Worm (Caenorhabditis elegans): ENCODE data around the gene ugt-60.

Gene ugt-60

ce11 chrIII:9645099-9645498, 33.8 kb downstream of the ugt-60 start:
- TF ChIP-seq nhr-129 (tag; optimal IDR thresholded peaks at IDR 0.05): no peak
- peak; percentile 22 for TF ChIP-seq blmp-1 (tag; optimal IDR thresholded peaks at IDR 0.05; ENCODE audit: insufficient read depth)
- TF ChIP-seq fos-1 (tag; optimal IDR thresholded peaks at IDR 0.05): peak; percentile 5
- peak; percentile 43 for TF ChIP-seq egl-27 (tag; optimal IDR thresholded peaks at IDR 0.05)
- no peak for TF ChIP-seq nhr-11 (tag; optimal IDR thresholded peaks at IDR 0.05)
- TF ChIP-seq ztf-11 (tag; optimal IDR thresholded peaks at IDR 0.05): no peak

DNA sequence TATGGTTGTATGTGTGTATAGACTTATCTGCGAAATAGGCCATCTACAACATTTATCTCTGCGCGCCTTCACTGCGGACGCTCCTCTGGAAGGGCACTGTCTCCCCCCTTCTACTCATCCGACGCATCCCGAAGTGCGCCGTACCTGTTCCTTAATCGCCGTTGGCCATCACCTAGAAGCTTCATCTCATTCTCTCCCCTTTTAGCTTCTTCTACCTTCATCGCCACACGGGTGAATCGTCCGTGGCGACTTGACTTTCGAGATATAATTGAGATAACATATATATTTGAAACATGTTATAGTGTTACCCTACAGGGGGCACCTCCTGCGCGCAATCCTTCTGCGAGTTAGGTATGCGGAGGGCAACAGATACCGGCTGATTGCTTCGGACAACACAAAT, 36.7 kb downstream of the ugt-60 start:
- no peak for TF ChIP-seq elt-3 (tag; optimal IDR thresholded peaks at IDR 0.05)
- TF ChIP-seq blmp-1 (tag; optimal IDR thresholded peaks at IDR 0.05; ENCODE audit: insufficient read depth): no peak
- no peak for TF ChIP-seq elt-1 (tag; optimal IDR thresholded peaks at IDR 0.05)
- no peak for TF ChIP-seq lin-11 (tag; optimal IDR thresholded peaks at IDR 0.05)
- TF ChIP-seq nhr-23 (tag; optimal IDR thresholded peaks at IDR 0.05): no peak
- no peak for TF ChIP-seq lsy-2 (tag; optimal IDR thresholded peaks at IDR 0.05)
- TF ChIP-seq alr-1 (tag; optimal IDR thresholded peaks at IDR 0.05): no peak
- no peak for TF ChIP-seq unc-39 (tag; optimal IDR thresholded peaks at IDR 0.05)
- no peak for TF ChIP-seq crh-2 (tag; optimal IDR thresholded peaks at IDR 0.05)
- TF ChIP-seq unc-55 (GFP tag; optimal IDR thresholded peaks at IDR 0.05): no peak
- no peak for TF ChIP-seq fos-1 (tag; optimal IDR thresholded peaks at IDR 0.05)
- TF ChIP-seq R02D3.7 (tag; optimal IDR thresholded peaks at IDR 0.05): no peak
- no peak for TF ChIP-seq ama-1 (optimal IDR thresholded peaks at IDR 0.05)
- TF ChIP-seq F13H6.1 (tag; optimal IDR thresholded peaks at IDR 0.05): no peak

DNA sequence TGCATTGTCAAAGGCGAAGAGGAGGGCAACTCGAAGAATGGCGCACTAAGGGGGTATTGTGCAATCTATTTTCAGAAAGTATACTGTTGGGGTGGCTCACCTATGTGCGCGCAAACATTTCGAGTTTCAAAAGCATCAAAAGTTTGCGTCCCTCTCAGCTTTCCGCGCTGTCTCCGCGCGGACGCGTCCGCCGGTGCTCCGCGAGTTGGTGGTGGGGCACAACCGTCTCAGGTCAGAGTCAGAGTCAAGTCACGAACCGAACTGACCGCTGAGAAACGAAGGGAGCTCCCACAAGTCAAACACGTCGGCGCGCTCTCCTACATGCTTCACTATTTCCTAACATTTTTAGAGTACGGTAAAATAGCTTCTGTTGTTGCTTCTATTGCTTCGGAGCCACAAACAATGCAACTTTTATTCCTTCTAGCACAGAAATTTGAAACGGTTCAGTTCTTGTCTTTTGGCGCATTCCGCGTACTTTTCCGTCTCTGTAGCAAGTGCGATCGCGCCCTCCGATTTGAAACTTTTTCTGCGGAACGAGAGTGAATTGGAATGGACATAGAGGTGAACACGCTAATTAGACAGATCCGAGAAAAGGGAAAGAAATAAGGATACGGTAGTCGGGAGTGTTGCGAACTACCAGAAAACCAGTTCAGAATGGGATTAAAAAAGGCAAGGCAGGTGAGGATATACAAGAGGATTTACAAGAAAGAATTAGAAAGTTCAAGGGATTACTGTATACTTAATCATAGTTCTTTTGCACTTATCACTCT, 39.4 kb downstream of the ugt-60 start:
- TF ChIP-seq snpc-4 (tag; optimal IDR thresholded peaks at IDR 0.05) (no peak), lin-39 (tag; optimal IDR thresholded peaks at IDR 0.05) (no peak), nhr-25 (tag; optimal IDR thresholded peaks at IDR 0.05) (no peak), nhr-237 (tag; optimal IDR thresholded peaks at IDR 0.05) (no peak), unc-55 (GFP tag; optimal IDR thresholded peaks at IDR 0.05) (no peak), nhr-23 (tag; optimal IDR thresholded peaks at IDR 0.05) (no peak), nhr-21 (tag; optimal IDR thresholded peaks at IDR 0.05) (no peak), ztf-11 (tag; optimal IDR thresholded peaks at IDR 0.05) (no peak), alr-1 (tag; optimal IDR thresholded peaks at IDR 0.05) (no peak), zag-1 (tag; optimal IDR thresholded peaks at IDR 0.05) (no peak), mbf-1 (tag; optimal IDR thresholded peaks at IDR 0.05) (no peak), sem-4 (tag; optimal IDR thresholded peaks at IDR 0.05) (no peak), aly-2 (tag; optimal IDR thresholded peaks at IDR 0.05) (no peak), mab-5 (tag; optimal IDR thresholded peaks at IDR 0.05) (no peak)

DNA sequence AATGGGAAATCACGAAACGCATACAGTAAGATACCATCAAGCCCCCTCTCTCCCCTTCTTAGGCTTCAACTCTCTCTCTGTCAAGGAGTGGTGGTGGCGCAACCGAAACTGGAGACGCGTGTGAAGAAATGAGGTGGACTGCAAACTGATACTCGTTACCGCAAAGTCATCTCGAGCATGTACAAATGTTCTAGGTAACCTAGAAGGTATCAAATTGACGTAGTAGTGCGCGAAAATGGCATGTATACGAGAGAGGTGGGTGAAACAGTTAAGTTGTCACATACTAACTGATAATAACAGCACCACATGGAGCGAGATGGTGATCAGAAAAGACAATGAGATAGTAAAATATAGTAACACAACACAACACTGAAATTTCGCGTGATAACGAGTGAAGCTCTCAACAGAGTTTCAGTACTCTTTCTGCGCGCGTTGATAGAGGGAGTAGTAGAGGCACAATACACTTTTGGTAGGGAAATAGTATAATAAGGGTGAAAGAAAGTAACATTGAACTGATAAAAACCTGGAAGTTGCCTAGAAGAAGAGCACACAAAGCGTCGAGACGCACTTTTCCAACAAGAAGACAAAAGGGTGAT, 40.6 kb downstream of the ugt-60 start:
- TF ChIP-seq sma-3 (GFP tag; optimal IDR thresholded peaks at IDR 0.05) (peak; percentile 14), gmeb-1 (tag; optimal IDR thresholded peaks at IDR 0.05) (no peak), mdl-1 (tag; optimal IDR thresholded peaks at IDR 0.05) (no peak), crh-2 (tag; optimal IDR thresholded peaks at IDR 0.05) (peak; percentile 35), Y55F3AM.14 (GFP tag; optimal IDR thresholded peaks at IDR 0.05) (peak; percentile 21), fos-1 (tag; optimal IDR thresholded peaks at IDR 0.05) (peak; percentile 62), nhr-6 (tag; optimal IDR thresholded peaks at IDR 0.05) (no peak), sma-9 (GFP tag; optimal IDR thresholded peaks at IDR 0.05) (peak; percentile 17), sma-9 (tag; optimal IDR thresholded peaks at IDR 0.05) (no peak), mbf-1 (tag; optimal IDR thresholded peaks at IDR 0.05) (no peak)

ce11 chrIII:9637016-9637415, 41.8 kb downstream of the ugt-60 start, which contains the start of gene gei-13:
Gene gei-13, minus strand, starts transcription at chrIII:9637116.
- TF ChIP-seq nhr-77 (tag; optimal IDR thresholded peaks at IDR 0.05) (no peak), peb-1 (tag; optimal IDR thresholded peaks at IDR 0.05) (no peak), elt-1 (tag; optimal IDR thresholded peaks at IDR 0.05) (no peak), ztf-4 (tag; optimal IDR thresholded peaks at IDR 0.05) (no peak), dmd-4 (tag; optimal IDR thresholded peaks at IDR 0.05) (no peak), nhr-23 (tag; optimal IDR thresholded peaks at IDR 0.05) (no peak), ztf-1 (GFP tag; conservative IDR thresholded peaks at IDR 0.05) (no peak)
